Fruit fly (Drosophila melanogaster): Measurements from ENCODE around the gene Root.

- TF ChIP-seq psq (optimal IDR thresholded peaks at IDR 0.05), result no peak
- no peak for TF ChIP-seq Myc (optimal IDR thresholded peaks at IDR 0.05)
- TF ChIP-seq ttk (optimal IDR thresholded peaks at IDR 0.05), result no peak
- TF ChIP-seq h (optimal IDR thresholded peaks at IDR 0.05), result no peak
- TF ChIP-seq insv (optimal IDR thresholded peaks at IDR 0.05), result no peak
- TF ChIP-seq Sin3A (optimal IDR thresholded peaks at IDR 0.05), result no peak
Measured at dm6 chr3R:24100717-24101116, 12.4 kb upstream of the Root start.

Measured in Kc167 (cell line).